Fruit fly (Drosophila melanogaster) S2 (cell line): Measurements from ENCODE around the gene rumi.
A peak's percentile ranks its signal among the peaks of the same experiment; 100 is the strongest.

Experiments used
- CG8478 ChIP-seq: fragments of >200 bp; optimal IDR thresholded peaks from 2 replicates; lab custom pipeline; 2018
- CTCF ChIP-seq, 2 experiments: fragments of >200 bp; optimal IDR thresholded peaks; 2 replicates each; lab custom pipeline; 2018

The rumi gene

DNA sequence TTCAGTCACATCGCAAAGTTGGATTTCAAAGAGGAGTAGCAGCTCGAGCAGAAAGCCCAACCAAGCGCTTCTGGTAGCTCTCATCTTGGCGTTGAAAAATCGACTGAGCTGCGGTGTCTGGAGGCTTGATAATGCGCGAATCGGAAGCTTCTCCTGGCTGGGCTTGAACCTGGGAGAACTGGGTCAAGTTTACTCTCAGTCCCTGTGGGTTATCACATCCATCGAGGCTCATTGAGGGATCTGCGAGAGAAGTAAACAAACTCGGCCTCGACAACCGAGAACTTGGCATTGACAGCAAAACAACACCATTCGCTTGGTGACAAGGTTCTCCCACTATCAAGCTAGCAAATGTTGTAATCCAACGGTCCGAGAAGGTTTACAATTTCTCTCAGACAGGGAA lies 10.6 kb upstream of the rumi start, which contains the start of gene Nepl13:
TSS of gene Nepl13 (minus strand) at position 89 of the 400 bp plus-strand sequence.
- TF ChIP-seq CG8478 (lab: Kevin White, UChicago): no peak
- no peak for TF ChIP-seq CTCF (optimal IDR thresholded peaks at IDR 0.05; lab: Kevin White, UChicago)

- TF ChIP-seq CTCF (optimal IDR thresholded peaks at IDR 0.05; lab: Kevin White, UChicago) (no peak), CG8478 (lab: Kevin White, UChicago) (no peak)
These were observed 6.7 kb upstream of the rumi start for dm6 chr3R:22757117-22757516.

- no peak for TF ChIP-seq CG8478 (lab: Kevin White, UChicago)
- TF ChIP-seq CTCF (optimal IDR thresholded peaks at IDR 0.05; lab: Kevin White, UChicago): no peak
These were observed 5.9 kb upstream of the rumi start for dm6 chr3R:22756289-22756688.

DNA sequence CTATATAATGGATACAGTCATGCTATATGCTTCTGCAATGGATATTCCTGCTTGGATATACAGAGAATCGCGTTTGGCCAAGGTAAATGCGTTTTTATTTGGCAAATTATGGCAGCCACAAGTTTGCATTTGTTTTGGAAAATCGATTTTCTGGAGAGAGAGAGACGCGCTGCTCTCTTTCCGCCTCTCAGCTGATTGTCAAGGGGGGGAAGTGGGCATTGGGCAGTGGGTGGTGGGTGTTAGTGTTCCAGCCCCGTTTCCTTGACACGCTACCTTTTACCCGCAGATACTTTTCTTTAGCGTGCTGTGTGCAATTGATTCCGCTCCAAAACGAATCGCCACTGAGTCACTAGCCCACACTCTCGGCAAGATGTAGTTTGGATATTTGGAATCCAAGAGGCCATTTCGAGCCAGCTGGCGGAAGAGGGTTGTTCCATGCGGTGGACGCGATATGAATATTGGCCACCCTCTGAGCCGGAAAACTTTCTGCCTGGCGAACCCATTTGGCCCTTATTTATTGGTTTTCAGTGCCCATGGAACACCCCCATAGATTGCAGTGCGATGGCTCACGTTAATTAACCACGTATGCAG lies 4.9 kb upstream of the rumi start:
- TF ChIP-seq CTCF (optimal IDR thresholded peaks at IDR 0.05; lab: Kevin White, UChicago): no peak
- no peak for TF ChIP-seq CG8478 (lab: Kevin White, UChicago)

dm6 chr3R:22753895-22754774 lies 3.7 kb upstream of the rumi start:
- TF ChIP-seq CG8478 (lab: Kevin White, UChicago): no peak
- no peak for TF ChIP-seq CTCF (optimal IDR thresholded peaks at IDR 0.05; lab: Kevin White, UChicago)

dm6 chr3R:22753600-22753894 lies 3.1 kb upstream of the rumi start:
- TF ChIP-seq CG8478 (lab: Kevin White, UChicago) (no peak), CTCF (optimal IDR thresholded peaks at IDR 0.05; lab: Kevin White, UChicago) (no peak)

- TF ChIP-seq CTCF (optimal IDR thresholded peaks at IDR 0.05; lab: Kevin White, UChicago): no peak
- no peak for TF ChIP-seq CG8478 (lab: Kevin White, UChicago)
These were observed 2.5 kb upstream of the rumi start for dm6 chr3R:22752929-22753328.

dm6 chr3R:22751698-22752097 lies 1.3 kb upstream of the rumi start:
- TF ChIP-seq CTCF (optimal IDR thresholded peaks at IDR 0.05; lab: Kevin White, UChicago): no peak
- TF ChIP-seq CG8478 (lab: Kevin White, UChicago): no peak

DNA sequence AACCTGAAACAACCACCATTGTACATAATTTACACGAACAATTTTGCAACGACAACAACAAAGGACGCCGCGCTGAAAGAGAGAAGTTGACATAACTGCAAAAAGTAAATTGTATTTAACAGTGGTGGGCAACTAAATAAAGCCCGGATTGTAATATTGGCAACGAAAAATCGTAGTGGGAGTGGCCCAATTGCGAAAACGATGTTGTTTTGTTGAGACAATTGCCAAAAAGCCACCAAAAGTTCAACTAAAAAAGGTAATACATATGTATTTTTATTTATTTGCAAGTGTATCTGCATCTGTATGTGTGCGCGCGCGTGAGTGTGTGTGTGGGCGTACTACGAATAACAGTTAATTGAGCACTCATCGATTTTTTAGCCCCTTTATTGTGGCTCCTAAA lies 714 bp upstream of the rumi start:
- no peak for TF ChIP-seq CG8478 (lab: Kevin White, UChicago)
- TF ChIP-seq CTCF (optimal IDR thresholded peaks at IDR 0.05; lab: Kevin White, UChicago): no peak

dm6 chr3R:22750039-22750438 lies 358 bp downstream of the rumi start:
- TF ChIP-seq CG8478 (lab: Kevin White, UChicago) (no peak), CTCF (optimal IDR thresholded peaks at IDR 0.05; lab: Kevin White, UChicago) (no peak)

- TF ChIP-seq CG8478 (lab: Kevin White, UChicago): no peak
- no peak for TF ChIP-seq CTCF (optimal IDR thresholded peaks at IDR 0.05; lab: Kevin White, UChicago)
These were observed 1.4 kb downstream of the rumi start, which contains the start of gene CG31139 for dm6 chr3R:22748956-22749355. Gene CG31139 (minus strand): TSS chr3R:22749056.

DNA sequence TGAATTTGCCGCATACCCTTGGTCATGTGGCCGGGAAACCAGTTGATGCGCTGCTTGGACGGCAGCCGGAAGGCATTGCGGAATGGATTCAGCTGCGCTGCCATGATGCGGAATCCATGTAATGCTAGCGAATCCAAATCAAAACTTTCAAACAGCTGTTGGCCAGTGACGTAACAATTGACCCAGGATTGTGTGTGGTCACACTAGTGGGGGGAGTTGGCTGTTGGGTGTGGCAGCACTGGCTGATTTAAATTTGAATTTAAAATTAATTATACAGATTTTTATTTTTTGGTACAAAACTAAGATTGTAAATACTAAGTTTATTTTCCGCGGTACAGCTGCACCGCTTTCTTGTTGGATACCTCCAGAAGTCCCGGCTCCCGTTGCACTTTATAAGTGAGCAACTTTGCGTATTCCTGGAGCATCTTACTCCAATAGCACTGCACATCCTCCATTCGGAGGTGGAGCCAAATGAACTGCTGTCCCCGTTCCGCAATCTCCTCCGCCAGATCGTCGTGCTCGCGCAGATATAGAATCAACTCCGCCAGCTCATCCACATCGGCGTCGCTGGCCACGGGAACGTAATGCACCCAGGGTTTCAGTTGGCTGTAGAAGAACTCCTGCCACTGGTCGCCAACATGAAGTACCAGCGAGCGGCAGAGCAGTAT lies 2.8 kb downstream of the rumi start, which contains the start of gene CG17141:
TSS of gene CG17141 (minus strand) at position 177 of the 668 bp plus-strand sequence.
- TF ChIP-seq CTCF (optimal IDR thresholded peaks at IDR 0.05; lab: Kevin White, UChicago): no peak
- TF ChIP-seq CG8478 (lab: Kevin White, UChicago): no peak

dm6 chr3R:22745432-22745831 lies 5.0 kb downstream of the rumi start, which contains the start of the genes vret and HP1c:
Gene vret (minus strand): TSS chr3R:22745581.
Gene HP1c (plus strand): TSS chr3R:22745620.
- TF ChIP-seq CG8478 (lab: Kevin White, UChicago) (no peak), CTCF (optimal IDR thresholded peaks at IDR 0.05; lab: Kevin White, UChicago) (peak in 1 of 2 experiments; percentile 13)

DNA sequence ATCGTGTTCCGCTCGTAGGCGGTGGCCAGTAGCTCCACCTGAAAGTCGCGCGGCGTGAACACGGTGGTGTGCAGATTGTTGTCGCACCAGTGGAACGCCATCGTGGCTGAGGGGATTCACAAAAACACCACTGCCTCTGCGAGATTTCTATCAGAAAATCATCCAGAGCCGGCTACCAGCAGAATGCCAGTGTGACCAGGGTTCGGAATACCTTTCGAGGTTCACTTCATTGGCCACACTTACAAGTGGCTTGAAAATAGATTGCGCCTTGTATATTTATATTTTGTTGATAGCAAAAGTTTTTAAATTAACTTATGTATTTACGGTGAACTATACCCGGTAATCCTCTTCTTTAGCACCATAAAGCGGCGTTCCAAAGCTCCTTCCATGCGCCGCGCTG lies 9.5 kb downstream of the rumi start, which contains the start of the genes Dcr-1 and CG6985:
TSS of gene Dcr-1 (minus strand) at position 162 of the 400 bp plus-strand sequence.
TSS of gene CG6985 (plus strand) at position 221 of the 400 bp plus-strand sequence.
- TF ChIP-seq CG8478 (lab: Kevin White, UChicago): no peak
- TF ChIP-seq CTCF (optimal IDR thresholded peaks at IDR 0.05; lab: Kevin White, UChicago): peak in 1 of 2 experiments; percentile 3
